Fruit fly (Drosophila melanogaster) whole organism: Measurements from ENCODE around the gene CG42655.

ENCODE experiments used
- CG8478 ChIP-seq: fragments of >200 bp; optimal IDR thresholded peaks from 2 replicates; lab custom pipeline; 2018; ENCODE audit warnings: inconsistent platforms
- EcR ChIP-seq, 2 experiments: fragments of >200 bp; optimal IDR thresholded peaks; 2 replicates each; lab custom pipeline; 2017; ENCODE audit warnings: missing biosample characterization in 2 of 2, missing genetic modification characterization in 2 of 2, missing genetic modification reagents in 2 of 2
- psq ChIP-seq: fragments of >200 bp; optimal IDR thresholded peaks from 2 replicates; lab custom pipeline; 2017

DNA sequence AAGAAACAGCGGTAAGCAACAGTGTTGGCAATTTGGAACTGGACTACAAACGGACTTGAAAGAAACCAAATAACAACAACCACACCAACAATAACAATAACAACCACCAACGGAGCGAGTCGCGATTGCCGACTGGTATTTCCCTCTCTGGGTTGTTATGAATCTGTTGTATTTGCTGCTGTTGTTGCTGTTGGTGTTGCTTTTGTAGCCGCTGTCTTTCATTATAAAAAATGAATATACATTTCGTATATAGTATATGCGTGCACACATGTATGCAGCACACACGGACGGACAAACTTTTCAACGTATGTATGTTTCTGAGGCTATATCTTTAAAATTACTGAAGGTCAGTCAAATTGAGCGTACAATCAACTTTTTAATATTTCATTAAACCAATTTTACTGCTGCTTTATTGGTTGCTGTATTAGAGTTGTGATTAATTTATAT is 50.1 kb downstream of the CG42655 start:
- TF ChIP-seq CG8478 (lab: Kevin White, UChicago), result no peak
- TF ChIP-seq psq, result no peak
- no peak for TF ChIP-seq EcR (GFP tag; optimal IDR thresholded peaks at IDR 0.05; lab: Kevin White, UChicago)
